Fruit fly (Drosophila melanogaster) whole organism, embryonic: ENCODE results near the gene CG31807.
A peak's percentile ranks its signal among the peaks of the same experiment; 100 is the strongest.

ENCODE experiments used
- Aef1 ChIP-seq: fragments of 200-800 bp; sonication (Bioruptor generic); IDR thresholded peaks from 3 replicates; pipeline ENCODE4 v1.3.6; 2022; ENCODE audit warnings: missing biosample characterization, missing genetic modification characterization
- Awh ChIP-seq: fragments of 200-800 bp; sonication (Bioruptor generic); IDR thresholded peaks from 2 replicates; pipeline ENCODE4, ENCODE4 v1.3.6; 2022; ENCODE audit warnings: missing biosample characterization, missing genetic modification characterization
- BEAF-32 ChIP-seq: fragments of 200-800 bp; sonication (Bioruptor generic); optimal IDR thresholded peaks from 3 replicates; lab custom pipeline; 2017; ENCODE audit warnings: missing biosample characterization, missing genetic modification characterization, mild to moderate bottlenecking, moderate library complexity, missing genetic modification reagents
- BtbVII ChIP-seq: fragments of 200-800 bp; sonication (Bioruptor generic); optimal IDR thresholded peaks from 3 replicates; lab custom pipeline; 2017; ENCODE audit warnings: missing biosample characterization, mild to moderate bottlenecking, missing genetic modification characterization
- CG10274 ChIP-seq: fragments of 200-800 bp; sonication (Bioruptor generic); optimal IDR thresholded peaks from 3 replicates; lab custom pipeline; 2017; ENCODE audit warnings: missing biosample characterization, mild to moderate bottlenecking, missing genetic modification characterization
- CG11085 ChIP-seq: fragments of 200-800 bp; sonication (Bioruptor generic); IDR thresholded peaks from 2 replicates; pipeline ENCODE4 v1.3.6; 2022; ENCODE audit warnings: missing biosample characterization, missing genetic modification characterization
- CG11696 ChIP-seq: fragments of 200-800 bp; sonication (Bioruptor generic); IDR thresholded peaks from 2 replicates; pipeline ENCODE4 v1.3.6; 2022; ENCODE audit warnings: missing biosample characterization, missing genetic modification characterization
- CG12071 ChIP-seq: fragments of 200-800 bp; sonication (Bioruptor generic); optimal IDR thresholded peaks from 3 replicates; lab custom pipeline; 2018; ENCODE audit warnings: missing biosample characterization, mild to moderate bottlenecking, missing genetic modification characterization
- CG12236 ChIP-seq: fragments of 200-800 bp; sonication (Bioruptor generic); optimal IDR thresholded peaks from 2 replicates; lab custom pipeline; 2016; ENCODE audit warnings: missing biosample characterization, missing genetic modification characterization
- CG13894 ChIP-seq: fragments of 200-800 bp; sonication (Bioruptor generic); optimal IDR thresholded peaks from 3 replicates; lab custom pipeline; 2018; ENCODE audit warnings: missing biosample characterization, mild to moderate bottlenecking, missing genetic modification characterization, moderate library complexity
- CG15479 ChIP-seq: fragments of 200-800 bp; sonication (Bioruptor generic); optimal IDR thresholded peaks from 3 replicates; lab custom pipeline; 2019; ENCODE audit warnings: missing biosample characterization, mild to moderate bottlenecking, missing genetic modification characterization, moderate library complexity
- CG17328 ChIP-seq: fragments of 200-800 bp; sonication (Bioruptor generic); IDR thresholded peaks from 2 replicates; pipeline ENCODE4 v1.3.6; 2022; ENCODE audit warnings: missing biosample characterization, missing genetic modification characterization
- CG17361 ChIP-seq: fragments of 200-800 bp; sonication (Bioruptor generic); IDR thresholded peaks from 3 replicates; pipeline ENCODE4 v1.3.6; 2022; ENCODE audit warnings: missing biosample characterization, missing genetic modification characterization
- CG31224 ChIP-seq: fragments of 200-800 bp; sonication (Bioruptor generic); IDR thresholded peaks from 2 replicates; pipeline ENCODE4 v1.3.6; 2022; ENCODE audit warnings: missing biosample characterization, missing genetic modification characterization
- CG31441 ChIP-seq: fragments of 200-800 bp; sonication (Bioruptor generic); IDR thresholded peaks from 2 replicates; pipeline ENCODE4 v1.3.6; 2022; ENCODE audit warnings: missing biosample characterization, missing genetic modification characterization
- CG3163 ChIP-seq: fragments of 200-800 bp; sonication (Bioruptor generic); optimal IDR thresholded peaks from 3 replicates; lab custom pipeline; 2016; ENCODE audit warnings: missing biosample characterization, missing genetic modification characterization
- CG3407 ChIP-seq: fragments of 200-800 bp; sonication (Bioruptor generic); optimal IDR thresholded peaks from 2 replicates; lab custom pipeline; 2018; ENCODE audit warnings: missing biosample characterization, mild to moderate bottlenecking, missing genetic modification characterization
- CG7357 ChIP-seq: fragments of 200-800 bp; sonication (Bioruptor generic); IDR thresholded peaks from 3 replicates; pipeline ENCODE4 v1.3.6; 2022; ENCODE audit warnings: missing biosample characterization, missing genetic modification characterization
- CG8281 ChIP-seq: fragments of 200-800 bp; sonication (Bioruptor generic); optimal IDR thresholded peaks from 2 replicates; lab custom pipeline; 2018; ENCODE audit warnings: missing biosample characterization, mild to moderate bottlenecking, missing genetic modification characterization, moderate library complexity
- CG8944 ChIP-seq: fragments of 200-800 bp; sonication (Bioruptor generic); optimal IDR thresholded peaks from 3 replicates; lab custom pipeline; 2016; ENCODE audit warnings: missing biosample characterization, missing genetic modification characterization
- GATAe ChIP-seq: fragments of 200-800 bp; sonication (Bioruptor generic); conservative IDR thresholded peaks from 2 replicates; pipeline ENCODE4 v1.3.6; 2022; ENCODE audit warnings: missing biosample characterization, missing genetic modification characterization
- HHEX ChIP-seq: fragments of 200-800 bp; sonication (Bioruptor generic); optimal IDR thresholded peaks from 3 replicates; lab custom pipeline; 2017; ENCODE audit warnings: missing biosample characterization, mild to moderate bottlenecking, missing genetic modification characterization, missing genetic modification reagents
- HLHmδ ChIP-seq: fragments of 200-800 bp; sonication (Bioruptor generic); optimal IDR thresholded peaks from 2 replicates; lab custom pipeline; 2018; ENCODE audit warnings: missing biosample characterization, mild to moderate bottlenecking, missing genetic modification characterization, moderate library complexity
- Hey ChIP-seq: fragments of 200-800 bp; sonication (Bioruptor generic); optimal IDR thresholded peaks from 3 replicates; lab custom pipeline; 2018; ENCODE audit warnings: missing biosample characterization, mild to moderate bottlenecking, missing genetic modification characterization
- Jarid2 ChIP-seq: fragments of 200-800 bp; sonication (Bioruptor generic); optimal IDR thresholded peaks from 3 replicates; lab custom pipeline; 2017; ENCODE audit warnings: mild to moderate bottlenecking, missing biosample characterization, missing genetic modification reagents, missing genetic modification characterization
- Med ChIP-seq: fragments of 200-800 bp; sonication (Bioruptor generic); peaks from one replicate; lab custom pipeline; 2016; ENCODE audit warnings: missing biosample characterization, missing genetic modification characterization, mild to moderate bottlenecking, inconsistent platforms, moderate library complexity
- Mrtf ChIP-seq: fragments of 200-800 bp; sonication (Bioruptor generic); IDR thresholded peaks from 3 replicates; pipeline ENCODE4 v1.3.6; 2022; ENCODE audit warnings: missing biosample characterization, missing genetic modification characterization
- Oaz ChIP-seq: fragments of 200-800 bp; sonication (Bioruptor generic); IDR thresholded peaks from 2 replicates; pipeline ENCODE4 v1.3.6; 2022; ENCODE audit warnings: missing biosample characterization, missing genetic modification characterization
- Sin3A ChIP-seq: fragments of >200 bp; optimal IDR thresholded peaks from 2 replicates; lab custom pipeline; 2018
- ab ChIP-seq: fragments of 200-800 bp; sonication (Bioruptor generic); optimal IDR thresholded peaks from 2 replicates; lab custom pipeline; 2016; ENCODE audit warnings: missing biosample characterization, missing genetic modification characterization
- ara ChIP-seq: fragments of 200-800 bp; sonication (Bioruptor generic); IDR thresholded peaks from 2 replicates; pipeline ENCODE4 v1.3.6; 2022; ENCODE audit warnings: missing biosample characterization, missing genetic modification characterization
- ase ChIP-seq: fragments of 200-800 bp; sonication (Bioruptor generic); IDR thresholded peaks from 3 replicates; pipeline ENCODE4 v1.3.6; 2022; ENCODE audit warnings: missing biosample characterization, missing genetic modification characterization
- bbx ChIP-seq: fragments of 200-800 bp; sonication (Bioruptor generic); IDR thresholded peaks from 2 replicates; pipeline ENCODE4 v1.3.6; 2022; ENCODE audit warnings: missing biosample characterization, missing genetic modification characterization; ENCODE audit not compliant: partially characterized antibody
- cg ChIP-seq: fragments of 200-800 bp; sonication (Bioruptor generic); optimal IDR thresholded peaks from 3 replicates; lab custom pipeline; 2019; ENCODE audit warnings: missing biosample characterization, mild to moderate bottlenecking, missing genetic modification characterization, moderate library complexity
- crp ChIP-seq, 2 experiments: fragments of 200-800 bp; sonication (Bioruptor generic); optimal IDR thresholded peaks; 2 replicates in 1 of 2; 3 replicates in 1 of 2; lab custom pipeline; 2017; ENCODE audit warnings: missing biosample characterization in 2 of 2, missing genetic modification characterization in 2 of 2, mild to moderate bottlenecking in 1 of 2, moderate library complexity in 1 of 2
- gcm ChIP-seq: fragments of 200-800 bp; sonication (Bioruptor generic); optimal IDR thresholded peaks from 2 replicates; lab custom pipeline; 2019; ENCODE audit warnings: missing biosample characterization, mild to moderate bottlenecking, missing genetic modification characterization, moderate library complexity
- grau ChIP-seq: fragments of 200-800 bp; optimal IDR thresholded peaks from 3 replicates; lab custom pipeline; 2019; ENCODE audit warnings: missing biosample characterization, mild to moderate bottlenecking, missing genetic modification characterization, moderate library complexity
- ind ChIP-seq: fragments of 200-800 bp; sonication (Bioruptor generic); optimal IDR thresholded peaks from 3 replicates; lab custom pipeline; 2016; ENCODE audit warnings: missing biosample characterization, missing genetic modification characterization
- ken ChIP-seq: fragments of 200-800 bp; sonication (Bioruptor generic); IDR thresholded peaks from 3 replicates; pipeline ENCODE4 v1.3.6; 2022; ENCODE audit warnings: missing biosample characterization, missing genetic modification characterization
- lbe ChIP-seq: fragments of 200-800 bp; sonication (Bioruptor generic); optimal IDR thresholded peaks from 2 replicates; lab custom pipeline; 2016; ENCODE audit warnings: missing biosample characterization, mild to moderate bottlenecking, missing genetic modification characterization
- luna ChIP-seq: fragments of 200-800 bp; sonication (Bioruptor generic); optimal IDR thresholded peaks from 2 replicates; lab custom pipeline; 2016; ENCODE audit warnings: missing biosample characterization, missing genetic modification characterization
- org-1 ChIP-seq: fragments of 200-800 bp; sonication (Bioruptor generic); optimal IDR thresholded peaks from 2 replicates; lab custom pipeline; 2017; ENCODE audit warnings: missing biosample characterization, missing genetic modification characterization
- sc ChIP-seq, 3 experiments: fragments of >200 bp in 2 of 3; fragments of 200-800 bp in 1 of 3; sonication (Bioruptor generic) in 1 of 3; optimal IDR thresholded peaks; 2 replicates in 2 of 3; 3 replicates in 1 of 3; lab custom pipeline; 2017; ENCODE audit warnings: mild to moderate bottlenecking in 1 of 3, missing biosample characterization in 1 of 3, missing genetic modification characterization in 1 of 3, missing genetic modification reagents in 1 of 3
- seq ChIP-seq: fragments of 200-800 bp; sonication (Bioruptor generic); IDR thresholded peaks from 2 replicates; pipeline ENCODE4 v1.3.6; 2022; ENCODE audit warnings: missing biosample characterization, missing genetic modification characterization
- sima ChIP-seq: fragments of 200-800 bp; sonication (Bioruptor generic); optimal IDR thresholded peaks from 2 replicates; lab custom pipeline; 2016; ENCODE audit warnings: missing biosample characterization, missing genetic modification characterization
- stwl ChIP-seq: fragments of 200-800 bp; sonication (Bioruptor generic); optimal IDR thresholded peaks from 3 replicates; lab custom pipeline; 2018; ENCODE audit warnings: missing biosample characterization, mild to moderate bottlenecking, missing genetic modification characterization, moderate library complexity
- tio ChIP-seq: fragments of 200-800 bp; sonication (Bioruptor generic); optimal IDR thresholded peaks from 2 replicates; lab custom pipeline; 2017; ENCODE audit warnings: missing biosample characterization, missing genetic modification characterization, inconsistent platforms
- vnd ChIP-seq: fragments of 200-800 bp; sonication (Bioruptor generic); IDR thresholded peaks from 3 replicates; pipeline ENCODE4 v1.3.6; 2022; ENCODE audit warnings: missing biosample characterization, missing genetic modification characterization; ENCODE audit not compliant: partially characterized antibody
- wek ChIP-seq: fragments of 200-800 bp; sonication (Bioruptor generic); optimal IDR thresholded peaks from 3 replicates; lab custom pipeline; 2018; ENCODE audit warnings: missing biosample characterization, mild to moderate bottlenecking, missing genetic modification characterization, moderate library complexity
- yki ChIP-seq: fragments of >200 bp; optimal IDR thresholded peaks from 3 replicates; lab custom pipeline; 2018
- zfh1 ChIP-seq: fragments of 200-800 bp; sonication (Bioruptor generic); IDR thresholded peaks from 3 replicates; pipeline ENCODE4 v1.3.6; 2022; ENCODE audit warnings: missing biosample characterization, missing genetic modification characterization

CG31807 gene

DNA sequence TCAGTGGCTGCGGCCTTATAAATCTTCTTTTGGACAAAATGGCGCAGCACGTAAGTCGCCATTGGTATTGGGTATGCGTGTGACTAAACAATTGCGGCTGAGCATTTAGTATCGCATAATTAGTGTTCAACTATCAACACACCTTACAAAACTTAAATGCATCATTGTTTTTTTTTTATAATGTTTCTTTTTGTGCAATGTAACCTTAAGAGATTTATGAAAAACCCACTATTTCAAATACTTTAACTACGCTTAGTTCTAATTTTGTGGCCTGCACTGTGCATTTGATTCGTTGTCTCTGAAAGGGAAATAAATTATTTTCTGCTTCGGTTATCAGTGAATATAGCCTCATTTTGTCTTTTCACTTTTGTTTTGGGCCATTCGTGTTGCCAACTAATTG lies 39.8 kb downstream of the CG31807 start (continued):
- TF ChIP-seq Med (GFP tag; lab: Kevin White, UChicago) (peak; percentile 87), CG3407 (peak; percentile 7), gcm (GFP tag; lab: Kevin White, UChicago) (peak; percentile 17), Awh (peak; percentile 54; the same call in 1 of the 2 replicates), seq (GFP tag; lab: Robert Waterston, UW) (peak; percentile 36; the same call in 1 of the 2 replicates), ase (GFP tag; lab: Robert Waterston, UW) (no peak), vnd (GFP tag; lab: Robert Waterston, UW) (no peak), CG12236 (GFP tag; lab: Kevin White, UChicago) (peak; percentile 6), GATAe (no peak), zfh1 (GFP tag; lab: Robert Waterston, UW) (peak; percentile 51; the same call in 1 of the 3 replicates), stwl (tag; lab: Kevin White, UChicago) (no peak), org-1 (GFP tag; lab: Kevin White, UChicago) (peak; percentile 28), CG17328 (GFP tag; lab: Robert Waterston, UW) (peak; percentile 37; the same call in 1 of the 2 replicates), ind (GFP tag; lab: Kevin White, UChicago) (peak; percentile 70), CG15479 (GFP tag; lab: Kevin White, UChicago) (no peak), CG31441 (GFP tag; lab: Robert Waterston, UW) (peak; percentile 66), HLHmδ (GFP tag; lab: Kevin White, UChicago) (no peak), Mrtf (GFP tag; lab: Robert Waterston, UW) (0 out of 3 replicates have a peak, but pooled peaks have one; percentile 58), CG17361 (GFP tag; lab: Robert Waterston, UW) (peak; percentile 64; the same call in 2 of the 3 replicates), CG10274 (GFP tag; lab: Kevin White, UChicago) (no peak), BtbVII (GFP tag; lab: Kevin White, UChicago) (peak; percentile 69), Jarid2 (GFP tag; lab: Kevin White, UChicago) (peak; percentile 23), CG11085 (GFP tag; lab: Robert Waterston, UW) (no peak), CG13894 (peak; percentile 11), grau (tag; lab: Kevin White, UChicago) (peak; percentile 56), Oaz (GFP tag; lab: Robert Waterston, UW) (no peak), yki (lab: Kevin White, UChicago) (no peak), CG12071 (peak; percentile 71), CG3163 (no peak), Sin3A (lab: Kevin White, UChicago) (no peak), ara (peak; percentile 38; the same call in 1 of the 2 replicates), CG8944 (GFP tag; lab: Kevin White, UChicago) (peak; percentile 45), bbx (GFP tag; lab: Robert Waterston, UW) (no peak), wek (GFP tag; lab: Kevin White, UChicago) (no peak), Hey (tag; lab: Kevin White, UChicago) (no peak), cg (GFP tag; lab: Kevin White, UChicago) (no peak), Aef1 (no peak), CG11696 (GFP tag; lab: Robert Waterston, UW) (peak; percentile 85), luna (GFP tag; lab: Kevin White, UChicago) (no peak), tio (GFP tag; lab: Kevin White, UChicago) (peak; percentile 49), sc (optimal IDR thresholded peaks at IDR 0.05; lab: Kevin White, UChicago) (no peak), sc (GFP tag; optimal IDR thresholded peaks at IDR 0.05; lab: Kevin White, UChicago) (peak; percentile 29), ken (GFP tag; lab: Robert Waterston, UW) (peak; percentile 59; the same call in 2 of the 3 replicates), sima (GFP tag; lab: Kevin White, UChicago) (no peak), CG31224 (no peak), HHEX (GFP tag; lab: Kevin White, UChicago) (peak; percentile 65), lbe (GFP tag; lab: Kevin White, UChicago) (no peak), CG8281 (peak; percentile 43), CG7357 (GFP tag; lab: Robert Waterston, UW) (0 out of 3 replicates have a peak, but pooled peaks have one; percentile 29), BEAF-32 (GFP tag; lab: Kevin White, UChicago) (no peak), ab (peak; percentile 33), crp (GFP tag; optimal IDR thresholded peaks at IDR 0.05; lab: Kevin White, UChicago) (no peak)
